Worm (Caenorhabditis elegans): Measurements from ENCODE around the gene Y77E11A.16.

Y77E11A.16 gene

DNA sequence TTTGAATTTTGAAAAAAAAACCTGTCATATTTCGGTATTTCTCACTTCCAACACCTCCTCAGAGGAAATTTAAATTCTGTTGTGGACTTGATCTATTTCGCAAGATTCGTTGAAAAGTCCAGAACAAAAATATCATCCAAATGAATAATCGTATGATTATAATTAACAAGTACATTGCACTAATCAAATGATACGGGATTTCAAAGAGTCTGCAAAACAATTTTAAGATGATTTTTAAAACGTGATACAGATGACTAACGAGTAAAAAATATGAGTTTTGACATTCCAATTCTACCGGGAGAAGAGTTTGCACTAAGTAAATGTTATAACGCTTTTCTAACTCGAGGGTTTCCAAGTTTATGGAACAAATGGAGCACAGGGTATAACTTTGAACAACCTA lies 37.1 kb downstream of the Y77E11A.16 start:
- no peak for TF ChIP-seq klf-2 (GFP tag; conservative IDR thresholded peaks at IDR 0.05)
- no peak for TF ChIP-seq med-1 (GFP tag; optimal IDR thresholded peaks at IDR 0.05; ENCODE audit: insufficient read depth)
- no peak for TF ChIP-seq tab-1 (GFP tag; IDR thresholded peaks at IDR 0.05)
- no peak for TF ChIP-seq T22C8.4 (GFP tag; IDR thresholded peaks at IDR 0.05)
- no peak for TF ChIP-seq cog-1 (tag; optimal IDR thresholded peaks at IDR 0.05)
- no peak for TF ChIP-seq ztf-29 (GFP tag; IDR thresholded peaks at IDR 0.05)
- no peak for TF ChIP-seq ztf-23 (GFP tag; IDR thresholded peaks at IDR 0.05)
- no peak for TF ChIP-seq flt-1 (GFP tag; IDR thresholded peaks at IDR 0.05)
- TF ChIP-seq ref-1 (GFP tag; conservative IDR thresholded peaks at IDR 0.05): no peak

DNA sequence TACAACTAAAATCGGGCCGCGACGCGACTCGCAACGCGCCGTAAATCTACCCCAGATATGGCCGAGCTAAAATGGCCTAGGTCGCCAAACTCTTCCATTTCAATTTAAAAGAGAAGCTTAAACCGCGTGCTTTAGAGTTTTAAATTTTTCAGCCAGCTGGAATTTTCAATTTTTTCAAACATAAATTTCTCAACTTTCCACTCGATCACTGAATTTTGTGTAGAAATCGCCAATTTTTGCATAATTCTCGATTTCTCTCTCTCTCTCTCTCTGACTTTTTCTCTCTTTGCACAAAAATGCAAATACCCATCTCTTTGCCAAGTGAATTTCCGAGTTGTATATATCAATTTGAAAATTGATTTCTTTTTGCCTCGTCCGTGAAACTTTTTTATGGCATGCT lies 38.2 kb downstream of the Y77E11A.16 start, which contains the start of gene K03H6.1:
TSS of gene K03H6.1 (plus strand) at position 301 of the 400 bp plus-strand sequence.
- TF ChIP-seq med-1 (GFP tag; optimal IDR thresholded peaks at IDR 0.05; ENCODE audit: insufficient read depth): no peak
- TF ChIP-seq klf-2 (GFP tag; conservative IDR thresholded peaks at IDR 0.05): no peak
- no peak for TF ChIP-seq flt-1 (GFP tag; IDR thresholded peaks at IDR 0.05)
- TF ChIP-seq tab-1 (GFP tag; IDR thresholded peaks at IDR 0.05): no peak
- no peak for TF ChIP-seq T22C8.4 (GFP tag; IDR thresholded peaks at IDR 0.05)
- no peak for TF ChIP-seq cog-1 (tag; optimal IDR thresholded peaks at IDR 0.05)
- no peak for TF ChIP-seq ztf-29 (GFP tag; IDR thresholded peaks at IDR 0.05)
- TF ChIP-seq ztf-23 (GFP tag; IDR thresholded peaks at IDR 0.05): no peak

DNA sequence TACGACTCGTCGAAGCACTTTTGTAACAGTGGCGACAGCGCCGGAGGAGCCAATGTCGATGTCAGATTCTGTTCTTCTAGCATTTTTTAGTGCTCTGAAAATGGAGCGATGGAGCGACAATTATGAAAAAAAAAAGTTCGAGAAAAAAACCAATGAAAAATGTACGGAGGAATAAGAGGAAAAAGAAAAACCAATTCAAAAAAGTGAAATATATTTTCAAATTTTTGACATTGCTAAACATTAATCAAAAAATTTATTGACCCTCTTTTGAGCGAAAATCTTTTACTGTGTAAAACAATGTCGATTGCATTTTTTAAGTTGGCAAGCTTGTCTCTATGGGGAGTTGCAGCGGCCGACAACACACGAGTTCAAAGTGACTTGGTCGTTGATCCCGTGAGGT lies 51.1 kb downstream of the Y77E11A.16 start, which contains the start of gene K03H6.5:
TSS of gene K03H6.5 (minus strand) at position 101 of the 400 bp plus-strand sequence.
- no peak for TF ChIP-seq ref-1 (GFP tag; conservative IDR thresholded peaks at IDR 0.05)
- TF ChIP-seq ztf-29 (GFP tag; IDR thresholded peaks at IDR 0.05): no peak
- TF ChIP-seq klf-2 (GFP tag; conservative IDR thresholded peaks at IDR 0.05): no peak
- no peak for TF ChIP-seq tab-1 (GFP tag; IDR thresholded peaks at IDR 0.05)
- no peak for TF ChIP-seq cog-1 (tag; optimal IDR thresholded peaks at IDR 0.05)
- no peak for TF ChIP-seq med-1 (GFP tag; optimal IDR thresholded peaks at IDR 0.05; ENCODE audit: insufficient read depth)
- TF ChIP-seq ztf-23 (GFP tag; IDR thresholded peaks at IDR 0.05): no peak
- no peak for TF ChIP-seq flt-1 (GFP tag; IDR thresholded peaks at IDR 0.05)
- no peak for TF ChIP-seq T22C8.4 (GFP tag; IDR thresholded peaks at IDR 0.05)

All from whole organism, midembryonic.